Fruit fly (Drosophila melanogaster) whole organism, pupa: Measurements from ENCODE around the gene CG2652.

Source experiments
- CG10348 ChIP-seq: fragments of 200-800 bp; sonication (Bioruptor generic); IDR thresholded peaks from 2 replicates; pipeline ENCODE4 v1.3.6; 2022; ENCODE audit warnings: missing biosample characterization, missing genetic modification characterization
- CG12605 ChIP-seq: fragments of 200-800 bp; sonication (Bioruptor generic); IDR thresholded peaks from 2 replicates; pipeline ENCODE4 v1.3.6; 2022; ENCODE audit warnings: missing biosample characterization, missing genetic modification characterization
- CG13204 ChIP-seq: fragments of 200-800 bp; sonication (Bioruptor generic); optimal IDR thresholded peaks from 2 replicates; lab custom pipeline; 2018; ENCODE audit warnings: missing biosample characterization, mild to moderate bottlenecking, missing genetic modification characterization, moderate library complexity
- CG14655 ChIP-seq: fragments of 200-800 bp; sonication (Bioruptor generic); optimal IDR thresholded peaks from 3 replicates; lab custom pipeline; 2017; ENCODE audit warnings: mild to moderate bottlenecking, missing biosample characterization, missing genetic modification reagents, missing genetic modification characterization
- CG15710 ChIP-seq: fragments of 200-800 bp; sonication (Bioruptor generic); optimal IDR thresholded peaks from 2 replicates; lab custom pipeline; 2018; ENCODE audit warnings: missing biosample characterization, mild to moderate bottlenecking, missing genetic modification characterization, moderate library complexity
- CG17806 ChIP-seq: fragments of 200-800 bp; sonication (Bioruptor generic); optimal IDR thresholded peaks from 2 replicates; lab custom pipeline; 2018; ENCODE audit warnings: missing biosample characterization, mild to moderate bottlenecking, missing genetic modification characterization, moderate library complexity
- CG32121 ChIP-seq: fragments of 200-800 bp; sonication (Bioruptor generic); IDR thresholded peaks from 2 replicates; pipeline ENCODE4 v1.3.6; 2022; ENCODE audit warnings: missing biosample characterization, missing genetic modification characterization
- CG34367 ChIP-seq: fragments of 200-800 bp; sonication (Bioruptor generic); optimal IDR thresholded peaks from 2 replicates; lab custom pipeline; 2018; ENCODE audit warnings: missing biosample characterization, mild to moderate bottlenecking, missing genetic modification characterization
- CG4496 ChIP-seq: fragments of 200-800 bp; sonication (Bioruptor generic); IDR thresholded peaks from 3 replicates; pipeline ENCODE4 v1.3.6; 2022; ENCODE audit warnings: missing biosample characterization, missing genetic modification characterization
- CG8159 ChIP-seq: fragments of 200-800 bp; sonication (Bioruptor generic); optimal IDR thresholded peaks from 3 replicates; lab custom pipeline; 2018; ENCODE audit warnings: missing biosample characterization, mild to moderate bottlenecking, missing genetic modification characterization, moderate library complexity
- CG8301 ChIP-seq: fragments of 200-800 bp; sonication (Bioruptor generic); optimal IDR thresholded peaks from 2 replicates; lab custom pipeline; 2018; ENCODE audit warnings: missing biosample characterization, mild to moderate bottlenecking, missing genetic modification characterization
- CG9948 ChIP-seq: fragments of 200-800 bp; sonication (Bioruptor generic); optimal IDR thresholded peaks from 2 replicates; lab custom pipeline; 2018; ENCODE audit warnings: missing biosample characterization, mild to moderate bottlenecking, missing genetic modification characterization, moderate library complexity
- D1 ChIP-seq: fragments of 200-800 bp; sonication (Bioruptor generic); optimal IDR thresholded peaks from 2 replicates; lab custom pipeline; 2018; ENCODE audit warnings: missing biosample characterization, mild to moderate bottlenecking, missing genetic modification characterization, moderate library complexity
- EcR ChIP-seq: fragments of 200-800 bp; sonication (Bioruptor generic); optimal IDR thresholded peaks from 3 replicates; lab custom pipeline; 2019; ENCODE audit warnings: missing biosample characterization, missing genetic modification characterization, mild to moderate bottlenecking, moderate library complexity, missing genetic modification reagents
- Ets98B ChIP-seq: fragments of 200-800 bp; sonication (Bioruptor generic); IDR thresholded peaks from 2 replicates; pipeline ENCODE4 v1.3.6; 2022; ENCODE audit warnings: missing biosample characterization, missing genetic modification characterization
- Pif1A ChIP-seq: fragments of 200-800 bp; sonication (Bioruptor generic); optimal IDR thresholded peaks from 3 replicates; lab custom pipeline; 2016; ENCODE audit warnings: missing biosample characterization, missing genetic modification characterization
- Pif1B ChIP-seq: fragments of 200-800 bp; sonication (Bioruptor generic); optimal IDR thresholded peaks from 3 replicates; lab custom pipeline; 2016; ENCODE audit warnings: missing biosample characterization, missing genetic modification characterization
- Snoo ChIP-seq: fragments of 200-800 bp; sonication (Bioruptor generic); optimal IDR thresholded peaks from 3 replicates; lab custom pipeline; 2017; ENCODE audit warnings: missing biosample characterization, mild to moderate bottlenecking, missing genetic modification characterization, inconsistent platforms
- fd96Ca ChIP-seq: fragments of 200-800 bp; sonication (Bioruptor generic); IDR thresholded peaks from 3 replicates; pipeline ENCODE4 v1.3.6; 2022; ENCODE audit warnings: missing biosample characterization, missing genetic modification characterization
- gl ChIP-seq: fragments of 200-800 bp; sonication (Bioruptor generic); optimal IDR thresholded peaks from 2 replicates; lab custom pipeline; 2018; ENCODE audit warnings: missing biosample characterization, mild to moderate bottlenecking, missing genetic modification characterization
- rn ChIP-seq: fragments of 200-800 bp; sonication (Bioruptor generic); IDR thresholded peaks from 2 replicates; pipeline ENCODE4 v1.3.6; 2022; ENCODE audit warnings: missing biosample characterization, missing genetic modification characterization

The CG2652 gene

DNA sequence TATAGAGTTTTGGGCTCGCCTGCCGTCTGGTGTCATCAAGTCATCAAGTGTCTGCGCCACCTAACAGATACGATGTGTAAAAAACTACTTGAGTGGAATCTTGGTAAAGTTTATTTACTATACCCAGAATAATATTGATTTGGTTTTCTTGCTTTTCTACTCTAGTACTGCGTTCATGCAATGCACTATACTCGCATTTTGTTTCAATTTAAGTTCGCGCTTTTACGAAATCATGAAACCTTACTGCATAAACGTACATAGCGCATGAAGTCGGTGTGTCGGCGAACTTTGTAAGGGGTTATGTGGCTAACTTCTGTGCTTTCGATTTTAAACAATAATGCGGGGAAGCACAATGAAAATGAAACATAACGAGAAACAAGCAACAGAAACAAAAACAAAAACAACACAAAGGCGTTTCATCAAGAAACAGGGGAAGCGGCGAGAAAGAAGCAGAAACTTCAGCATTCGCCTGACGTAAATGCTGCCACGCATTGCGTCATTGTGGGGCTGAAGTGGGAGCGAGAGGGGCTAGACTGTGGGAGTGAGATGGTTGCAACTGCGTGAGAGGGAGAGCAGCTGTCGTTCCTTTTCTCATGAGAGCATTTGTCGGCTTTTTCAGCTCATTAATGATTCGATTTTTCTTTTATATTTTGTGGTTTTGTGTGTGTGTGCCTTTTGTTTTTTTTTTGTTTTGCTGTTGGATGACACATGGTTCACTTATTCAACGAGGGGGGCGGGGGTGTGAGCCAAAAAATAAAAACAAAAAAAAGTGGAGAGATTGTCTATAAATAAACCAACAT, 30.4 kb downstream of the CG2652 start:
- TF ChIP-seq CG8301 (no peak), CG32121 (GFP tag; lab: Robert Waterston, UW) (peak; percentile 80), CG12605 (GFP tag; lab: Robert Waterston, UW) (peak; percentile 67), Pif1B (no peak), CG8159 (tag; lab: Kevin White, UChicago) (no peak), Pif1A (GFP tag; lab: Kevin White, UChicago) (no peak), D1 (tag; lab: Kevin White, UChicago) (no peak), CG34367 (tag; lab: Kevin White, UChicago) (no peak), CG15710 (tag; lab: Kevin White, UChicago) (no peak), CG13204 (GFP tag; lab: Kevin White, UChicago) (peak; percentile 32), Ets98B (peak; percentile 67), CG10348 (GFP tag; lab: Robert Waterston, UW) (no peak), CG4496 (GFP tag; lab: Robert Waterston, UW) (peak; percentile 71; the same call in 2 of the 3 replicates), CG17806 (tag; lab: Kevin White, UChicago) (no peak), rn (peak; percentile 65; the same call in 1 of the 2 replicates), fd96Ca (GFP tag; lab: Robert Waterston, UW) (peak; percentile 75), EcR (GFP tag; lab: Kevin White, UChicago) (peak; percentile 76), CG9948 (no peak), CG14655 (GFP tag; lab: Kevin White, UChicago) (no peak), Snoo (no peak), gl (no peak)

DNA sequence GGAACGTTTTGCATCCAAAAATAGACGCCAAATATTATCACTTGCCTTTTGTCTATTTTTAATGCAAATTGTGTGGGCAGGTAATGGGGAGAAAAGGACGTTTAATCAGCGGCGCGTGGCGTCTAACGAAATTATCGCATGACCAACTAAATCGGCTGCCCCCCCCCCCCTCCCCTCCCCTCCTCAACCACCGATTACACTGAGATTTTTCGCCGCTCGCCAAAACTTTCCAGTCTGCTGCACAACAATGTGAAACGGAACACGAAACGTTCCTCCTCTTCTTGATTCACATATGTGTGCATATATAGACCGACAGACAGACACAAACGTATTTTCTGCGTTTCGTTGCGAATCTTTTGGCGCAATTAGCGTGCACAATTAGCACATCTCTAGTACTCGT, 31.6 kb downstream of the CG2652 start:
- TF ChIP-seq CG17806 (tag; lab: Kevin White, UChicago) (no peak), CG8159 (tag; lab: Kevin White, UChicago) (no peak), CG4496 (GFP tag; lab: Robert Waterston, UW) (no peak), gl (no peak), fd96Ca (GFP tag; lab: Robert Waterston, UW) (no peak), Pif1A (GFP tag; lab: Kevin White, UChicago) (no peak), Pif1B (no peak), CG34367 (tag; lab: Kevin White, UChicago) (no peak), CG12605 (GFP tag; lab: Robert Waterston, UW) (no peak), CG9948 (no peak), D1 (tag; lab: Kevin White, UChicago) (no peak), CG15710 (tag; lab: Kevin White, UChicago) (no peak), CG14655 (GFP tag; lab: Kevin White, UChicago) (no peak), Snoo (no peak), CG13204 (GFP tag; lab: Kevin White, UChicago) (no peak), CG10348 (GFP tag; lab: Robert Waterston, UW) (no peak), CG8301 (no peak), CG32121 (GFP tag; lab: Robert Waterston, UW) (no peak), EcR (GFP tag; lab: Kevin White, UChicago) (no peak)

dm6 chrX:2648959-2649358, 33.8 kb downstream of the CG2652 start:
- no peak for TF ChIP-seq Pif1B
- peak; percentile 10 for TF ChIP-seq Pif1A (GFP tag; lab: Kevin White, UChicago)
- TF ChIP-seq CG14655 (GFP tag; lab: Kevin White, UChicago): no peak
- TF ChIP-seq CG9948: no peak
- no peak for TF ChIP-seq CG12605 (GFP tag; lab: Robert Waterston, UW)
- TF ChIP-seq D1 (tag; lab: Kevin White, UChicago): no peak
- no peak for TF ChIP-seq Snoo
- TF ChIP-seq CG10348 (GFP tag; lab: Robert Waterston, UW): no peak

dm6 chrX:2647950-2648613, 34.6 kb downstream of the CG2652 start:
- TF ChIP-seq gl (no peak), CG34367 (tag; lab: Kevin White, UChicago) (peak; percentile 47), Pif1B (no peak), CG17806 (tag; lab: Kevin White, UChicago) (peak; percentile 43), CG9948 (peak; percentile 58), fd96Ca (GFP tag; lab: Robert Waterston, UW) (peak; percentile 73; the same call in 2 of the 3 replicates), CG13204 (GFP tag; lab: Kevin White, UChicago) (peak; percentile 17), rn (no peak), Pif1A (GFP tag; lab: Kevin White, UChicago) (peak; percentile 41), CG12605 (GFP tag; lab: Robert Waterston, UW) (peak; percentile 68), CG8159 (tag; lab: Kevin White, UChicago) (peak; percentile 36), Ets98B (peak; percentile 34; the same call in 1 of the 2 replicates), D1 (tag; lab: Kevin White, UChicago) (no peak), CG8301 (peak; percentile 61), CG32121 (GFP tag; lab: Robert Waterston, UW) (peak; percentile 38; the same call in 1 of the 2 replicates), CG4496 (GFP tag; lab: Robert Waterston, UW) (peak; percentile 82), Snoo (peak; percentile 51), CG10348 (GFP tag; lab: Robert Waterston, UW) (0 out of 2 replicates have a peak, but pooled peaks have one; percentile 38), EcR (GFP tag; lab: Kevin White, UChicago) (no peak), CG14655 (GFP tag; lab: Kevin White, UChicago) (peak; percentile 70), CG15710 (tag; lab: Kevin White, UChicago) (peak; percentile 63)

DNA sequence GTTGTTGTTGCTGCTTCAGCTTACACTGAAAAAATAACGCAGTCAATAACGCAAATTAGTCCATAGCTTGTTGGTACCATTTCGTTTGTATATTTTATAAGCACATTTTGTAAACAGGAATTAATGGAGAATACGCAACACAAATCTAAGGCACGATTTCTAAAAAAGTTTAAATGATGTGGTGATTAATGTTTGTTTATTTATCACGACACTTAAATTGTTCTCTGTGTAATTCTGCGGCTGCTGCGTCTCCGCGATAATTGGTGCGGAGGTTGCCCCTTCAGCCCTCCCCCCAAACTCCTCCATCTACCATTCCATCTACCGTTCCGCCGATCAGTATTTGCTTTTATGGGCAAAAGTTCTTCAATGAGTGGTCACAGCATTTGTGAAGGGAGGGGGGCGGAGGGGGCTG, 35.3 kb downstream of the CG2652 start:
- TF ChIP-seq CG17806 (tag; lab: Kevin White, UChicago) (peak; percentile 91), rn (peak; percentile 80), CG14655 (GFP tag; lab: Kevin White, UChicago) (peak; percentile 91), CG13204 (GFP tag; lab: Kevin White, UChicago) (peak; percentile 88), Pif1B (peak; percentile 89), fd96Ca (GFP tag; lab: Robert Waterston, UW) (peak; percentile 86), D1 (tag; lab: Kevin White, UChicago) (peak; percentile 80), Pif1A (GFP tag; lab: Kevin White, UChicago) (peak; percentile 92), CG8159 (tag; lab: Kevin White, UChicago) (peak; percentile 92), EcR (GFP tag; lab: Kevin White, UChicago) (peak; percentile 49), CG34367 (tag; lab: Kevin White, UChicago) (peak; percentile 91), CG10348 (GFP tag; lab: Robert Waterston, UW) (no peak), Snoo (peak; percentile 84), CG4496 (GFP tag; lab: Robert Waterston, UW) (peak; percentile 92), Ets98B (peak; percentile 91), CG9948 (peak; percentile 89), CG15710 (tag; lab: Kevin White, UChicago) (peak; percentile 87), CG12605 (GFP tag; lab: Robert Waterston, UW) (peak; percentile 80), gl (peak; percentile 88), CG8301 (peak; percentile 94), CG32121 (GFP tag; lab: Robert Waterston, UW) (peak; percentile 91)
